Worm (Caenorhabditis elegans) whole organism, L3 larva: ENCODE data around the gene msp-56.

Experiments used
- jun-1 ChIP-seq: fragments of 150-350 bp; optimal IDR thresholded peaks from 2 replicates; lab custom pipeline; 2014; ENCODE audit warnings: missing biosample characterization, missing genetic modification reagents, missing genetic modification characterization
- nhr-28 ChIP-seq: fragments of 150-350 bp; optimal IDR thresholded peaks from 2 replicates; lab custom pipeline; 2014; ENCODE audit warnings: missing biosample characterization, missing genetic modification characterization

- TF ChIP-seq jun-1 (tag; lab: Kevin White, UChicago) (no peak), nhr-28 (tag; lab: Kevin White, UChicago) (no peak)
Measured at ce11 chrIV:9872786-9873185, 31.4 kb downstream of the msp-56 start.
